Fruit fly (Drosophila melanogaster) whole organism: Measurements from ENCODE around the gene CG14275.

Experiments used
- CG8478 ChIP-seq: fragments of >200 bp; optimal IDR thresholded peaks from 2 replicates; lab custom pipeline; 2018; ENCODE audit warnings: inconsistent platforms
- psq ChIP-seq: fragments of >200 bp; optimal IDR thresholded peaks from 2 replicates; lab custom pipeline; 2017
- usp ChIP-seq: fragments of >200 bp; optimal IDR thresholded peaks from 2 replicates; lab custom pipeline; 2017; ENCODE audit warnings: missing biosample characterization, missing genetic modification characterization, mixed read lengths

- no peak for TF ChIP-seq usp
- no peak for TF ChIP-seq CG8478 (lab: Kevin White, UChicago)
- no peak for TF ChIP-seq psq (lab: Kevin White, UChicago)
These were observed 12.6 kb downstream of the CG14275 start for dm6 chr2L:8339751-8340349.
